Fruit fly (Drosophila melanogaster) Kc167 (cell line): ENCODE measurements around the gene Klp31E.

ENCODE experiments used
- Myc ChIP-seq: fragments of >200 bp; optimal IDR thresholded peaks from 2 replicates; lab custom pipeline; 2017; ENCODE audit warnings: missing external identifiers
- Sin3A ChIP-seq: fragments of >200 bp; optimal IDR thresholded peaks from 2 replicates; lab custom pipeline; 2018; ENCODE audit warnings: missing external identifiers
- h ChIP-seq: fragments of >200 bp; optimal IDR thresholded peaks from 3 replicates; lab custom pipeline; 2018; ENCODE audit warnings: missing external identifiers

- TF ChIP-seq Myc (lab: Kevin White, UChicago), result no peak
- TF ChIP-seq h (lab: Kevin White, UChicago), result no peak
- TF ChIP-seq Sin3A, result no peak
Observed at dm6 chr2L:10405008-10405654, 8.7 kb upstream of the Klp31E start, which contains the start of the genes CG17768, LSm-4 and Ir31a.
